Fruit fly (Drosophila melanogaster) whole organism, embryonic: ENCODE results near the gene CG7006.

Experiments used
- Adf1 ChIP-seq: fragments of 200-800 bp; sonication (Bioruptor generic); IDR thresholded peaks from 2 replicates; pipeline ENCODE4 v1.3.6; 2022; ENCODE audit warnings: missing biosample characterization, missing genetic modification characterization
- CG12769 ChIP-seq: fragments of 200-800 bp; sonication (Bioruptor generic); optimal IDR thresholded peaks from 2 replicates; lab custom pipeline; 2019; ENCODE audit warnings: missing biosample characterization, mild to moderate bottlenecking, missing genetic modification characterization, moderate library complexity
- CG16779 ChIP-seq: fragments of 200-800 bp; sonication (Bioruptor generic); IDR thresholded peaks from 2 replicates; pipeline ENCODE4 v1.3.6; 2022; ENCODE audit warnings: missing biosample characterization, missing genetic modification characterization
- CG17186 ChIP-seq: fragments of 200-800 bp; sonication (Bioruptor generic); optimal IDR thresholded peaks from 3 replicates; lab custom pipeline; 2017; ENCODE audit warnings: missing biosample characterization, missing genetic modification reagents, missing genetic modification characterization
- CG17802 ChIP-seq: fragments of 200-800 bp; sonication (Bioruptor generic); optimal IDR thresholded peaks from 2 replicates; lab custom pipeline; 2018; ENCODE audit warnings: missing biosample characterization, mild to moderate bottlenecking, missing genetic modification characterization, moderate library complexity
- CG18476 ChIP-seq: fragments of 200-800 bp; sonication (Bioruptor generic); optimal IDR thresholded peaks from 2 replicates; lab custom pipeline; 2016; ENCODE audit warnings: missing biosample characterization, mild to moderate bottlenecking, missing genetic modification characterization
- CG7372 ChIP-seq: fragments of 200-800 bp; sonication (Bioruptor generic); IDR thresholded peaks from 2 replicates; pipeline ENCODE4 v1.3.6; 2022; ENCODE audit warnings: missing biosample characterization, missing genetic modification characterization
- Myb ChIP-seq: fragments of 200-800 bp; sonication (Bioruptor generic); optimal IDR thresholded peaks from 2 replicates; lab custom pipeline; 2016; ENCODE audit warnings: missing biosample characterization, missing genetic modification characterization
- gcm ChIP-seq: fragments of 200-800 bp; sonication (Bioruptor generic); optimal IDR thresholded peaks from 2 replicates; lab custom pipeline; 2019; ENCODE audit warnings: missing biosample characterization, mild to moderate bottlenecking, missing genetic modification characterization, moderate library complexity
- gro ChIP-seq: fragments of 200-800 bp; sonication (Bioruptor generic); optimal IDR thresholded peaks from 2 replicates; lab custom pipeline; 2016; ENCODE audit warnings: missing biosample characterization, missing genetic modification characterization
- tna ChIP-seq: fragments of 200-800 bp; sonication (Bioruptor generic); IDR thresholded peaks from 2 replicates; pipeline ENCODE4 v1.3.6; 2022; ENCODE audit warnings: missing biosample characterization, missing genetic modification characterization; ENCODE audit not compliant: partially characterized antibody

- TF ChIP-seq CG16779 (GFP tag; lab: Robert Waterston, UW) (peak; percentile 83), tna (GFP tag; lab: Robert Waterston, UW) (peak; percentile 88), CG18476 (GFP tag; lab: Kevin White, UChicago) (peak; percentile 71), Adf1 (GFP tag; lab: Robert Waterston, UW) (peak; percentile 79), CG7372 (GFP tag; lab: Robert Waterston, UW) (peak; percentile 93), gro (GFP tag; lab: Kevin White, UChicago) (peak; percentile 57), Myb (GFP tag; lab: Kevin White, UChicago) (peak; percentile 47), CG12769 (no peak), gcm (GFP tag; lab: Kevin White, UChicago) (peak; percentile 76), CG17186 (peak; percentile 55), CG17802 (tag; lab: Kevin White, UChicago) (peak; percentile 45)
Observed at dm6 chr3R:24875939-24876842, 25.8 kb downstream of the CG7006 start, which contains the start of gene CG3744.
